Worm (Caenorhabditis elegans) whole organism, young adult: ENCODE results near the gene Y38E10A.17.

Source experiments
- B0336.3 ChIP-seq: fragments of 200-800 bp; sonication (Bioruptor generic); IDR thresholded peaks from 2 replicates; pipeline ENCODE4 v1.3.6; 2022; ENCODE audit warnings: missing genetic modification characterization, missing compliant biosample characterization
- C06A6.2 ChIP-seq: fragments of 200-800 bp; sonication (Bioruptor generic); conservative IDR thresholded peaks from 2 replicates; pipeline ENCODE4 v1.3.6; 2022; ENCODE audit warnings: missing genetic modification characterization, missing compliant biosample characterization
- D2030.7 ChIP-seq: fragments of 200-800 bp; sonication (Bioruptor generic); IDR thresholded peaks from 2 replicates; pipeline ENCODE4 v1.3.6; 2022; ENCODE audit warnings: missing genetic modification reagents, missing genetic modification characterization, missing compliant biosample characterization
- F10E7.11 ChIP-seq: sonication (generic microtip); optimal IDR thresholded peaks from 2 replicates; lab custom pipeline; 2017; ENCODE audit warnings: mild to moderate bottlenecking, missing genetic modification characterization, moderate library complexity, missing compliant biosample characterization
- F22D6.2 ChIP-seq: sonication (generic microtip); optimal IDR thresholded peaks from 2 replicates; lab custom pipeline; 2016; ENCODE audit warnings: mild to moderate bottlenecking, missing genetic modification characterization, missing compliant biosample characterization
- F37B4.10 ChIP-seq: fragments of 200-800 bp; sonication (Bioruptor generic); IDR thresholded peaks from 2 replicates; pipeline ENCODE4 v1.3.6; 2022; ENCODE audit warnings: missing genetic modification characterization, missing compliant biosample characterization
- F39B2.1 ChIP-seq: fragments of 200-800 bp; sonication (Bioruptor generic); IDR thresholded peaks from 2 replicates; pipeline ENCODE4 v1.3.6; 2022; ENCODE audit warnings: missing genetic modification reagents, missing genetic modification characterization, missing compliant biosample characterization
- F55B11.4 ChIP-seq: sonication (generic microtip); optimal IDR thresholded peaks from 2 replicates; lab custom pipeline; 2016; ENCODE audit warnings: missing compliant biosample characterization, missing genetic modification characterization, borderline replicate concordance; ENCODE audit not compliant: insufficient read depth
- F57C9.4 ChIP-seq: sonication (generic microtip); optimal IDR thresholded peaks from 2 replicates; lab custom pipeline; 2017; ENCODE audit warnings: mild to moderate bottlenecking, missing genetic modification characterization, missing compliant biosample characterization
- K11D2.4 ChIP-seq: fragments of 200-800 bp; sonication (Bioruptor generic); IDR thresholded peaks from 2 replicates; pipeline ENCODE4 v1.3.6; 2022; ENCODE audit warnings: missing genetic modification reagents, missing genetic modification characterization, missing compliant biosample characterization
- Y53F4B.3 ChIP-seq: fragments of 200-800 bp; sonication (Bioruptor generic); IDR thresholded peaks from 2 replicates; pipeline ENCODE4 v1.3.6; 2022; ENCODE audit warnings: missing genetic modification reagents, missing genetic modification characterization, missing compliant biosample characterization
- Y56A3A.18 ChIP-seq: fragments of 200-800 bp; sonication (Bioruptor generic); IDR thresholded peaks from 2 replicates; pipeline ENCODE4 v1.3.6; 2022; ENCODE audit warnings: missing genetic modification reagents, missing genetic modification characterization, missing compliant biosample characterization
- Y67H2A.10 ChIP-seq: fragments of 200-800 bp; sonication (Bioruptor generic); conservative IDR thresholded peaks from 2 replicates; pipeline ENCODE4 v1.3.6; 2022; ENCODE audit warnings: missing genetic modification reagents, missing genetic modification characterization, missing compliant biosample characterization
- Y95B8A.8 ChIP-seq: fragments of 200-800 bp; sonication (Bioruptor generic); IDR thresholded peaks from 2 replicates; pipeline ENCODE4 v1.3.6; 2022; ENCODE audit warnings: missing genetic modification reagents, missing genetic modification characterization, missing compliant biosample characterization
- akir-1 ChIP-seq: fragments of 200-800 bp; sonication (Bioruptor generic); optimal IDR thresholded peaks from 2 replicates; lab custom pipeline; 2018; ENCODE audit warnings: mild to moderate bottlenecking, missing genetic modification characterization, moderate library complexity, missing compliant biosample characterization
- aptf-2 ChIP-seq: fragments of 200-800 bp; sonication (Bioruptor generic); conservative IDR thresholded peaks from 2 replicates; pipeline ENCODE4 v1.3.6; 2022; ENCODE audit warnings: missing genetic modification reagents, missing genetic modification characterization, missing compliant biosample characterization
- attf-6 ChIP-seq: fragments of 200-800 bp; sonication (Bioruptor generic); IDR thresholded peaks from 2 replicates; pipeline ENCODE4 v1.3.6; 2022; ENCODE audit warnings: missing genetic modification reagents, missing genetic modification characterization, missing compliant biosample characterization
- bed-1 ChIP-seq: fragments of 200-800 bp; sonication (Bioruptor generic); IDR thresholded peaks from 2 replicates; pipeline ENCODE4 v1.3.6; 2022; ENCODE audit warnings: missing genetic modification reagents, missing genetic modification characterization, missing compliant biosample characterization
- cebp-1 ChIP-seq, 2 experiments: fragments of 200-800 bp in 1 of 2; sonication (Bioruptor generic) in 1 of 2; sonication (generic microtip) in 1 of 2; IDR thresholded peaks in 1 of 2; optimal IDR thresholded peaks in 1 of 2; 2 replicates each; pipeline versions ENCODE4 v1.3.6 to Lab custom; 2017 to 2022; ENCODE audit warnings: missing compliant biosample characterization in 2 of 2, missing genetic modification characterization in 2 of 2, mild to moderate bottlenecking in 1 of 2, missing genetic modification reagents in 1 of 2, moderate library complexity in 1 of 2
- chd-7 ChIP-seq: sonication (generic microtip); optimal IDR thresholded peaks from 2 replicates; lab custom pipeline; 2016; ENCODE audit warnings: mild to moderate bottlenecking, missing genetic modification characterization, moderate library complexity, missing compliant biosample characterization
- dox-1 ChIP-seq: fragments of 200-800 bp; sonication (Bioruptor generic); IDR thresholded peaks from 2 replicates; pipeline ENCODE4 v1.3.6; 2022; ENCODE audit warnings: missing genetic modification reagents, missing genetic modification characterization, missing compliant biosample characterization
- egrh-3 ChIP-seq: fragments of 200-800 bp; sonication (Bioruptor generic); IDR thresholded peaks from 2 replicates; pipeline ENCODE4 v1.3.6; 2022; ENCODE audit warnings: missing genetic modification reagents, missing genetic modification characterization, missing compliant biosample characterization
- ets-4 ChIP-seq: fragments of 200-800 bp; sonication (Bioruptor generic); optimal IDR thresholded peaks from 2 replicates; lab custom pipeline; 2018; ENCODE audit warnings: mild to moderate bottlenecking, missing genetic modification characterization, missing compliant biosample characterization
- gei-17 ChIP-seq: fragments of 200-800 bp; sonication (Bioruptor generic); optimal IDR thresholded peaks from 2 replicates; lab custom pipeline; 2018; ENCODE audit warnings: mild to moderate bottlenecking, missing genetic modification characterization, missing compliant biosample characterization
- hlh-26 ChIP-seq: fragments of 200-800 bp; sonication (Bioruptor generic); conservative IDR thresholded peaks from 2 replicates; pipeline ENCODE4 v1.3.6; 2022; ENCODE audit warnings: missing genetic modification reagents, missing genetic modification characterization, missing compliant biosample characterization
- lin-26 ChIP-seq: fragments of 200-800 bp; sonication (Bioruptor generic); IDR thresholded peaks from 2 replicates; pipeline ENCODE4 v1.3.6; 2022; ENCODE audit warnings: missing genetic modification reagents, missing genetic modification characterization, missing compliant biosample characterization
- lin-40 ChIP-seq: sonication (generic microtip); optimal IDR thresholded peaks from 2 replicates; lab custom pipeline; 2016; ENCODE audit warnings: missing genetic modification characterization, mild to moderate bottlenecking, missing compliant biosample characterization, missing genotype, missing genetic modification reagents
- lir-1 ChIP-seq: fragments of 200-800 bp; sonication (Bioruptor generic); conservative IDR thresholded peaks from 2 replicates; pipeline ENCODE4 v1.3.6; 2022; ENCODE audit warnings: missing genetic modification reagents, missing genetic modification characterization, missing compliant biosample characterization
- lsy-27 ChIP-seq: sonication (generic microtip); optimal IDR thresholded peaks from 2 replicates; lab custom pipeline; 2017; ENCODE audit warnings: missing genetic modification characterization, mild to moderate bottlenecking, missing compliant biosample characterization, antibody characterized with exemption, missing genotype, borderline replicate concordance; ENCODE audit not compliant: insufficient read depth
- madf-10 ChIP-seq: sonication (generic microtip); optimal IDR thresholded peaks from 2 replicates; lab custom pipeline; 2016; ENCODE audit warnings: mild to moderate bottlenecking, missing genetic modification characterization, missing compliant biosample characterization
- madf-3 ChIP-seq: fragments of 200-800 bp; sonication (Bioruptor generic); IDR thresholded peaks from 2 replicates; pipeline ENCODE4 v1.3.6; 2022; ENCODE audit warnings: missing genetic modification reagents, missing genetic modification characterization, missing compliant biosample characterization
- madf-6 ChIP-seq: fragments of 200-800 bp; sonication (Bioruptor generic); IDR thresholded peaks from 2 replicates; pipeline ENCODE4 v1.3.6; 2022; ENCODE audit warnings: missing genetic modification reagents, missing genetic modification characterization, missing compliant biosample characterization
- mcd-1 ChIP-seq: fragments of 200-800 bp; sonication (Bioruptor generic); IDR thresholded peaks from 2 replicates; pipeline ENCODE4 v1.3.6; 2022; ENCODE audit warnings: missing genetic modification reagents, missing genetic modification characterization, missing compliant biosample characterization
- mxl-1 ChIP-seq: sonication (generic microtip); optimal IDR thresholded peaks from 2 replicates; lab custom pipeline; 2016; ENCODE audit warnings: missing genetic modification characterization, missing compliant biosample characterization
- pbrm-1 ChIP-seq: fragments of 200-800 bp; sonication (Bioruptor generic); IDR thresholded peaks from 2 replicates; pipeline ENCODE4 v1.3.6; 2022; ENCODE audit warnings: missing genetic modification reagents, missing genetic modification characterization, missing compliant biosample characterization
- pha-4 ChIP-seq: fragments of 150-350 bp; sonication (generic microtip); optimal IDR thresholded peaks from 2 replicates; lab custom pipeline; 2014; ENCODE audit warnings: missing biosample characterization, missing genetic modification reagents, missing genetic modification characterization
- rcor-1 ChIP-seq: fragments of 200-800 bp; sonication (Bioruptor generic); IDR thresholded peaks from 2 replicates; pipeline ENCODE4 v1.3.6; 2022; ENCODE audit warnings: missing genetic modification reagents, missing genetic modification characterization, missing compliant biosample characterization
- rpc-1 ChIP-seq, 2 experiments: fragments of 150-350 bp in 1 of 2; sonication (generic microtip) in 1 of 2; optimal IDR thresholded peaks; 2 replicates each; lab custom pipeline; 2014 to 2018; ENCODE audit warnings: missing biosample characterization in 1 of 2, missing genetic modification characterization in 1 of 2, missing genetic modification reagents in 1 of 2, missing genotype in 1 of 2
- sea-2 ChIP-seq: fragments of 200-800 bp; sonication (Bioruptor generic); IDR thresholded peaks from 2 replicates; pipeline ENCODE4 v1.3.6; 2022; ENCODE audit warnings: missing genetic modification characterization, missing compliant biosample characterization
- unc-62 ChIP-seq: fragments of 150-350 bp; optimal IDR thresholded peaks from 2 replicates; lab custom pipeline; 2014; ENCODE audit warnings: missing biosample characterization, missing genetic modification reagents, missing genetic modification characterization
- zfh-2 ChIP-seq: fragments of 200-800 bp; sonication (Bioruptor generic); conservative IDR thresholded peaks from 2 replicates; pipeline ENCODE4 v1.3.6; 2022; ENCODE audit warnings: missing genetic modification reagents, missing genetic modification characterization, missing compliant biosample characterization
- zim-3 ChIP-seq: sonication (generic microtip); optimal IDR thresholded peaks from 2 replicates; lab custom pipeline; 2017; ENCODE audit warnings: mild to moderate bottlenecking, missing genetic modification characterization, moderate library complexity, missing compliant biosample characterization
- ztf-28 ChIP-seq: fragments of 200-800 bp; sonication (Bioruptor generic); IDR thresholded peaks from 2 replicates; pipeline ENCODE4 v1.3.6; 2022; ENCODE audit warnings: missing genetic modification reagents, missing genetic modification characterization, missing compliant biosample characterization

The Y38E10A.17 gene

ce11 chrII:12669882-12670281, 35.3 kb upstream of the Y38E10A.17 start:
- TF ChIP-seq dox-1 (GFP tag; lab: Robert Waterston, UW) (peak; percentile 26; the same call in 1 of the 2 replicates), F39B2.1 (no peak), zfh-2 (peak; percentile 60), madf-6 (GFP tag; lab: Robert Waterston, UW) (peak; percentile 9; the same call in 1 of the 2 replicates)

- TF ChIP-seq F37B4.10 (no peak), egrh-3 (GFP tag; lab: Robert Waterston, UW) (no peak), gei-17 (GFP tag; lab: Kevin White, UChicago) (no peak), Y95B8A.8 (GFP tag; lab: Robert Waterston, UW) (no peak), unc-62 (no peak), rpc-1 (optimal IDR thresholded peaks at IDR 0.05; lab: Kevin White, UChicago) (no peak), rpc-1 (tag; optimal IDR thresholded peaks at IDR 0.05; lab: Kevin White, UChicago) (no peak), B0336.3 (GFP tag; lab: Robert Waterston, UW) (no peak), chd-7 (no peak), bed-1 (GFP tag; lab: Robert Waterston, UW) (no peak), aptf-2 (no peak), lsy-27 (tag; lab: Kevin White, UChicago) (no peak), F55B11.4 (tag; lab: Kevin White, UChicago) (no peak), zim-3 (tag; lab: Kevin White, UChicago) (no peak)
- TF ChIP-seq, all 124 proteins: peak for 0
These were observed 34.7 kb upstream of the Y38E10A.17 start for ce11 chrII:12669342-12669741.

- no peak for TF ChIP-seq hlh-26
- peak; percentile 72 for TF ChIP-seq zfh-2
- TF ChIP-seq Y53F4B.3 (GFP tag; lab: Robert Waterston, UW): no peak
- TF ChIP-seq lin-26 (GFP tag; lab: Robert Waterston, UW): peak; percentile 54; the same call in 1 of the 2 replicates
- TF ChIP-seq cebp-1 (GFP tag; IDR thresholded peaks at IDR 0.05; lab: Robert Waterston, UW): no peak
- no peak for TF ChIP-seq cebp-1 (tag; optimal IDR thresholded peaks at IDR 0.05; lab: Kevin White, UChicago)
- no peak for TF ChIP-seq lir-1 (GFP tag; lab: Robert Waterston, UW)
- no peak for TF ChIP-seq F22D6.2 (tag; lab: Kevin White, UChicago)
- no peak for TF ChIP-seq K11D2.4
These were observed 34.3 kb upstream of the Y38E10A.17 start for ce11 chrII:12668874-12669273.

ce11 chrII:12668148-12668547, 33.5 kb upstream of the Y38E10A.17 start:
- TF ChIP-seq ets-4 (GFP tag; lab: Kevin White, UChicago) (no peak), Y67H2A.10 (GFP tag; lab: Robert Waterston, UW) (no peak), Y56A3A.18 (no peak), unc-62 (no peak), pbrm-1 (peak; percentile 41; the same call in 1 of the 2 replicates), akir-1 (GFP tag; lab: Kevin White, UChicago) (no peak), rcor-1 (GFP tag; lab: Robert Waterston, UW) (no peak), pha-4 (tag; lab: Kevin White, UChicago) (no peak), ztf-28 (GFP tag; lab: Robert Waterston, UW) (peak; percentile 90), attf-6 (no peak), Y53F4B.3 (GFP tag; lab: Robert Waterston, UW) (no peak), bed-1 (GFP tag; lab: Robert Waterston, UW) (no peak), mxl-1 (no peak), madf-3 (GFP tag; lab: Robert Waterston, UW) (no peak), egrh-3 (GFP tag; lab: Robert Waterston, UW) (peak; percentile 51; the same call in 1 of the 2 replicates), F57C9.4 (no peak), madf-10 (tag; lab: Kevin White, UChicago) (no peak), cebp-1 (GFP tag; IDR thresholded peaks at IDR 0.05; lab: Robert Waterston, UW) (no peak), cebp-1 (tag; optimal IDR thresholded peaks at IDR 0.05; lab: Kevin White, UChicago) (no peak), lin-40 (no peak), mcd-1 (GFP tag; lab: Robert Waterston, UW) (peak; percentile 45), aptf-2 (no peak), D2030.7 (GFP tag; lab: Robert Waterston, UW) (peak; percentile 63), C06A6.2 (no peak), sea-2 (GFP tag; lab: Robert Waterston, UW) (no peak), F10E7.11 (tag; lab: Kevin White, UChicago) (no peak)
